Worm (Caenorhabditis elegans) whole organism, L3 larva: Measurements from ENCODE around the gene srj-52.

Source experiments
- R02D3.7 ChIP-seq: fragments of 150-350 bp; optimal IDR thresholded peaks from 2 replicates; lab custom pipeline; 2014; ENCODE audit warnings: missing biosample characterization, missing genetic modification characterization
- ZK546.5 ChIP-seq: sonication (generic microtip); optimal IDR thresholded peaks from 2 replicates; lab custom pipeline; 2017; ENCODE audit warnings: missing biosample characterization, missing genetic modification characterization
- aly-2 ChIP-seq: fragments of 150-350 bp; optimal IDR thresholded peaks from 2 replicates; lab custom pipeline; 2014; ENCODE audit warnings: missing biosample characterization, missing genetic modification characterization
- ama-1 ChIP-seq: fragments of 150-350 bp; optimal IDR thresholded peaks from 2 replicates; lab custom pipeline; 2018
- ceh-16 ChIP-seq: sonication (generic microtip); optimal IDR thresholded peaks from 2 replicates; lab custom pipeline; 2017; ENCODE audit warnings: missing biosample characterization, missing genetic modification characterization
- ceh-28 ChIP-seq: fragments of 150-350 bp; optimal IDR thresholded peaks from 2 replicates; lab custom pipeline; 2014; ENCODE audit warnings: missing biosample characterization, missing genetic modification reagents, missing genetic modification characterization
- ceh-82 ChIP-seq: fragments of 150-350 bp; optimal IDR thresholded peaks from 2 replicates; lab custom pipeline; 2014; ENCODE audit warnings: missing biosample characterization, missing genetic modification characterization
- ceh-9 ChIP-seq: sonication (generic microtip); optimal IDR thresholded peaks from 2 replicates; lab custom pipeline; 2018; ENCODE audit warnings: missing biosample characterization, missing genetic modification characterization
- daf-12 ChIP-seq: fragments of 150-350 bp; optimal IDR thresholded peaks from 2 replicates; lab custom pipeline; 2014; ENCODE audit warnings: missing biosample characterization, missing genetic modification reagents, missing genetic modification characterization
- egl-27 ChIP-seq: sonication (generic microtip); optimal IDR thresholded peaks from 4 replicates; lab custom pipeline; 2017; ENCODE audit warnings: missing biosample characterization, missing genetic modification reagents, missing genetic modification characterization
- egl-5 ChIP-seq: fragments of 150-350 bp; optimal IDR thresholded peaks from 2 replicates; lab custom pipeline; 2017; ENCODE audit warnings: missing biosample characterization, missing genetic modification reagents, missing genetic modification characterization, inconsistent platforms
- elt-1 ChIP-seq: fragments of 150-350 bp; optimal IDR thresholded peaks from 2 replicates; lab custom pipeline; 2014; ENCODE audit warnings: missing biosample characterization, missing genetic modification characterization
- elt-2 ChIP-seq: sonication (generic microtip); optimal IDR thresholded peaks from 2 replicates; lab custom pipeline; 2016; ENCODE audit warnings: missing genetic modification reagents, mild to moderate bottlenecking, missing genetic modification characterization, missing compliant biosample characterization
- elt-3 ChIP-seq, 3 experiments: fragments of 150-350 bp in 1 of 3; sonication (generic microtip) in 2 of 3; optimal IDR thresholded peaks; 2 replicates in 2 of 3; 4 replicates in 1 of 3; lab custom pipeline; 2014 to 2017; ENCODE audit warnings: missing biosample characterization in 3 of 3, missing genetic modification characterization in 3 of 3
- eor-1 ChIP-seq, 2 experiments: fragments of 150-350 bp; optimal IDR thresholded peaks; 2 replicates each; lab custom pipeline; 2014 to 2018; ENCODE audit warnings: missing biosample characterization in 2 of 2, missing genetic modification characterization in 2 of 2
- fkh-10 ChIP-seq: sonication (generic microtip); optimal IDR thresholded peaks from 2 replicates; lab custom pipeline; 2017; ENCODE audit warnings: missing biosample characterization, missing genetic modification reagents, missing genetic modification characterization
- fkh-2 ChIP-seq: fragments of 150-350 bp; optimal IDR thresholded peaks from 2 replicates; lab custom pipeline; 2014; ENCODE audit warnings: missing biosample characterization, missing genetic modification reagents, missing genetic modification characterization
- fos-1 ChIP-seq: fragments of 150-350 bp; optimal IDR thresholded peaks from 2 replicates; lab custom pipeline; 2014; ENCODE audit warnings: missing biosample characterization, missing genetic modification characterization
- hmg-11 ChIP-seq: sonication (generic microtip); optimal IDR thresholded peaks from 2 replicates; lab custom pipeline; 2016; ENCODE audit warnings: missing genetic modification characterization, missing compliant biosample characterization
- jun-1 ChIP-seq: fragments of 150-350 bp; optimal IDR thresholded peaks from 2 replicates; lab custom pipeline; 2014; ENCODE audit warnings: missing biosample characterization, missing genetic modification reagents, missing genetic modification characterization
- lin-15B ChIP-seq: fragments of 150-350 bp; optimal IDR thresholded peaks from 2 replicates; lab custom pipeline; 2014; ENCODE audit warnings: missing biosample characterization, missing genetic modification characterization
- lin-39 ChIP-seq: fragments of 150-350 bp; optimal IDR thresholded peaks from 2 replicates; lab custom pipeline; 2018; ENCODE audit warnings: missing biosample characterization, missing genetic modification reagents, missing genetic modification characterization
- lsy-12 ChIP-seq: sonication (generic microtip); optimal IDR thresholded peaks from 2 replicates; lab custom pipeline; 2016; ENCODE audit warnings: mild to moderate bottlenecking, missing genetic modification characterization, missing compliant biosample characterization
- mdl-1 ChIP-seq: fragments of 150-350 bp; optimal IDR thresholded peaks from 2 replicates; lab custom pipeline; 2014; ENCODE audit warnings: missing biosample characterization, missing genetic modification characterization
- mml-1 ChIP-seq: fragments of 150-350 bp; sonication (generic microtip); optimal IDR thresholded peaks from 3 replicates; lab custom pipeline; 2014; ENCODE audit warnings: missing biosample characterization, missing genetic modification characterization
- nhr-11 ChIP-seq: fragments of 150-350 bp; optimal IDR thresholded peaks from 2 replicates; lab custom pipeline; 2014; ENCODE audit warnings: missing biosample characterization, missing genetic modification characterization
- nhr-12 ChIP-seq: fragments of 150-350 bp; optimal IDR thresholded peaks from 2 replicates; lab custom pipeline; 2014; ENCODE audit warnings: missing biosample characterization, missing genetic modification characterization
- nhr-23 ChIP-seq: fragments of 150-350 bp; optimal IDR thresholded peaks from 2 replicates; lab custom pipeline; 2014; ENCODE audit warnings: missing biosample characterization, missing genetic modification reagents, missing genetic modification characterization
- nhr-237 ChIP-seq: fragments of 150-350 bp; optimal IDR thresholded peaks from 2 replicates; lab custom pipeline; 2014; ENCODE audit warnings: missing biosample characterization, missing genetic modification characterization
- nhr-25 ChIP-seq: sonication (generic microtip); optimal IDR thresholded peaks from 2 replicates; lab custom pipeline; 2017; ENCODE audit warnings: missing biosample characterization, missing genetic modification characterization
- nhr-28 ChIP-seq: fragments of 150-350 bp; optimal IDR thresholded peaks from 2 replicates; lab custom pipeline; 2014; ENCODE audit warnings: missing biosample characterization, missing genetic modification characterization
- nhr-43 ChIP-seq: sonication (generic microtip); optimal IDR thresholded peaks from 2 replicates; lab custom pipeline; 2016; ENCODE audit warnings: mild to moderate bottlenecking, missing genetic modification characterization, missing compliant biosample characterization; ENCODE audit not compliant: poor library complexity, severe bottlenecking
- nhr-76 ChIP-seq: fragments of 150-350 bp; sonication (generic microtip); optimal IDR thresholded peaks from 5 replicates; lab custom pipeline; 2014; ENCODE audit warnings: missing biosample characterization, missing genetic modification characterization
- nhr-77 ChIP-seq: fragments of 150-350 bp; optimal IDR thresholded peaks from 2 replicates; lab custom pipeline; 2014; ENCODE audit warnings: missing biosample characterization, missing genetic modification characterization
- pha-4 ChIP-seq: fragments of 150-350 bp; optimal IDR thresholded peaks from 2 replicates; lab custom pipeline; 2014; ENCODE audit warnings: missing biosample characterization, missing genetic modification reagents, missing genetic modification characterization
- pqm-1 ChIP-seq: fragments of 150-350 bp; optimal IDR thresholded peaks from 2 replicates; lab custom pipeline; 2017; ENCODE audit warnings: missing biosample characterization, missing genetic modification characterization, inconsistent platforms
- sea-2 ChIP-seq: fragments of 150-350 bp; sonication (generic microtip); optimal IDR thresholded peaks from 4 replicates; lab custom pipeline; 2014; ENCODE audit warnings: missing biosample characterization, missing genetic modification reagents, missing genetic modification characterization
- skn-1 ChIP-seq: fragments of 150-350 bp; optimal IDR thresholded peaks from 2 replicates; lab custom pipeline; 2014; ENCODE audit warnings: missing biosample characterization, missing genetic modification characterization
- snpc-4 ChIP-seq: fragments of 150-350 bp; optimal IDR thresholded peaks from 2 replicates; lab custom pipeline; 2014; ENCODE audit warnings: missing biosample characterization, missing genetic modification characterization
- tbx-2 ChIP-seq: sonication (generic microtip); optimal IDR thresholded peaks from 2 replicates; lab custom pipeline; 2016; ENCODE audit warnings: mild to moderate bottlenecking, missing genetic modification characterization, missing compliant biosample characterization
- unc-39 ChIP-seq: sonication (generic microtip); optimal IDR thresholded peaks from 4 replicates; lab custom pipeline; 2017; ENCODE audit warnings: missing biosample characterization, missing genetic modification characterization
- unc-62 ChIP-seq: fragments of 150-350 bp; sonication (generic microtip); optimal IDR thresholded peaks from 4 replicates; lab custom pipeline; 2014; ENCODE audit warnings: missing biosample characterization, missing genetic modification reagents, missing genetic modification characterization
- zag-1 ChIP-seq: fragments of 150-350 bp; optimal IDR thresholded peaks from 2 replicates; lab custom pipeline; 2014; ENCODE audit warnings: missing biosample characterization, missing genetic modification characterization
- ztf-11 ChIP-seq: fragments of 150-350 bp; optimal IDR thresholded peaks from 2 replicates; lab custom pipeline; 2014; ENCODE audit warnings: missing biosample characterization, missing genetic modification characterization

srj-52 gene

ce11 chrV:724946-725806 lies 29.4 kb upstream of the srj-52 start:
- no peak for TF ChIP-seq sea-2 (GFP tag; lab: Kevin White, UChicago)
- no peak for TF ChIP-seq snpc-4 (tag; lab: Kevin White, UChicago)
- TF ChIP-seq elt-1, result no peak
- TF ChIP-seq elt-3 (tag; optimal IDR thresholded peaks at IDR 0.05; lab: Kevin White, UChicago), result no peak
- peak; percentile 12 for TF ChIP-seq nhr-25 (tag; lab: Kevin White, UChicago)
- TF ChIP-seq nhr-77 (tag; lab: Kevin White, UChicago), result no peak
- no peak for TF ChIP-seq lin-15B
- TF ChIP-seq ztf-11 (tag; lab: Kevin White, UChicago), result no peak
- peak; percentile 39 for TF ChIP-seq lin-39 (tag; lab: Kevin White, UChicago)
- no peak for TF ChIP-seq fkh-10 (GFP tag; lab: Kevin White, UChicago)
- peak; percentile 58 for TF ChIP-seq nhr-43 (tag; lab: Kevin White, UChicago)
- TF ChIP-seq nhr-12, result no peak
- TF ChIP-seq skn-1, result no peak
- no peak for TF ChIP-seq fkh-2 (tag; lab: Kevin White, UChicago)
- TF ChIP-seq ama-1 (lab: Kevin White, UChicago), result peak; percentile 92
- TF ChIP-seq tbx-2 (tag; lab: Kevin White, UChicago), result no peak
- no peak for TF ChIP-seq mml-1
- no peak for TF ChIP-seq egl-27 (tag; lab: Kevin White, UChicago)
- TF ChIP-seq mdl-1 (tag; lab: Kevin White, UChicago), result no peak
- TF ChIP-seq daf-12 (tag; lab: Kevin White, UChicago), result no peak
- peak; percentile 27 for TF ChIP-seq pha-4 (tag; lab: Kevin White, UChicago)
- no peak for TF ChIP-seq nhr-237 (tag; lab: Kevin White, UChicago)
- no peak for TF ChIP-seq unc-39 (tag; lab: Kevin White, UChicago)
- no peak for TF ChIP-seq fos-1 (tag; lab: Kevin White, UChicago)
- TF ChIP-seq ceh-16 (tag; lab: Kevin White, UChicago), result no peak
- TF ChIP-seq ZK546.5 (tag; lab: Kevin White, UChicago), result no peak
- TF ChIP-seq nhr-11, result no peak
- no peak for TF ChIP-seq unc-62
- no peak for TF ChIP-seq ceh-9 (tag; lab: Kevin White, UChicago)
- TF ChIP-seq pqm-1 (tag; lab: Kevin White, UChicago), result no peak

ce11 chrV:724470-724890 lies 28.7 kb upstream of the srj-52 start:
- TF ChIP-seq skn-1 (peak; percentile 8), nhr-237 (tag; lab: Kevin White, UChicago) (no peak), ama-1 (lab: Kevin White, UChicago) (peak; percentile 97)

ce11 chrV:723895-724352 lies 28.1 kb upstream of the srj-52 start, which contains the start of gene fbxb-72:
fbxb-72 (minus strand) TSS chrV:723952.
- TF ChIP-seq pqm-1 (tag; lab: Kevin White, UChicago) (peak; percentile 94), eor-1 (tag; optimal IDR thresholded peaks at IDR 0.05; lab: Kevin White, UChicago) (no peak), lin-15B (no peak), nhr-23 (tag; lab: Kevin White, UChicago) (peak; percentile 78), mdl-1 (tag; lab: Kevin White, UChicago) (no peak), elt-2 (tag; lab: Kevin White, UChicago) (peak; percentile 76), mml-1 (no peak), lsy-12 (tag; lab: Kevin White, UChicago) (peak; percentile 49), nhr-28 (tag; lab: Kevin White, UChicago) (peak; percentile 36), egl-5 (no peak), fkh-2 (tag; lab: Kevin White, UChicago) (no peak), jun-1 (tag; lab: Kevin White, UChicago) (peak; percentile 59), pha-4 (tag; lab: Kevin White, UChicago) (peak; percentile 55), nhr-76 (tag; lab: Kevin White, UChicago) (peak; percentile 43), aly-2 (peak; percentile 93), ZK546.5 (tag; lab: Kevin White, UChicago) (no peak), nhr-11 (peak; percentile 2), ceh-9 (tag; lab: Kevin White, UChicago) (no peak), zag-1 (tag; lab: Kevin White, UChicago) (no peak), egl-27 (tag; lab: Kevin White, UChicago) (no peak), sea-2 (GFP tag; lab: Kevin White, UChicago) (no peak), nhr-12 (no peak), nhr-77 (tag; lab: Kevin White, UChicago) (peak; percentile 51), elt-3 (tag; optimal IDR thresholded peaks at IDR 0.05; lab: Kevin White, UChicago) (peak in 1 of 3 experiments; percentile 4), ceh-28 (no peak), nhr-43 (tag; lab: Kevin White, UChicago) (peak; percentile 97), ztf-11 (tag; lab: Kevin White, UChicago) (no peak), snpc-4 (tag; lab: Kevin White, UChicago) (no peak), R02D3.7 (peak; percentile 24), ceh-16 (tag; lab: Kevin White, UChicago) (no peak), nhr-25 (tag; lab: Kevin White, UChicago) (peak; percentile 3), elt-1 (no peak), lin-39 (tag; lab: Kevin White, UChicago) (peak; percentile 37), daf-12 (tag; lab: Kevin White, UChicago) (no peak), ceh-82 (tag; lab: Kevin White, UChicago) (no peak), tbx-2 (tag; lab: Kevin White, UChicago) (peak; percentile 85), fkh-10 (GFP tag; lab: Kevin White, UChicago) (no peak), fos-1 (tag; lab: Kevin White, UChicago) (no peak), hmg-11 (tag; lab: Kevin White, UChicago) (no peak)
